1 fruit fly cellular context compared by ENCODE assay signal in the genomic region with DNA sequence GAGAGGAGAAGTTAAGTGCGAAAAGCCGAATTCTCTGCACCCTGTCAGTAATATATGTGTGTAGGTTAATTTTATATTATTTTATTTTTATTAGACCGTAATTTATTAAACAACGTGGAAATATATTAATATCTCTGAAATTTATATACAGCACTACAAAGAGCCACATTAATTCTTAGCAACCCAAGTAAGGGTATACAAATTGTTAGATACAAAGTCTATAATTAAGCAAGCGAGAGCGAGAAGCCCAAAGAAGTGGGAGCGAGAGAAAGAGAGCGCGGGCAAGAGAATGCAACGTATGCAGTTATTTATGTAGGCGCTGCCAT.
TF ChIP-seq lines count a peak whose summit lies in the region.

No protein-coding gene starts in this region.

TF ChIP-seq in whole organism, embryonic, 481 proteins besides CTCF, POLR2A, EP300 and RAD21 (continued from another document and continues in another):
- peak; percentile 92 for TF ChIP-seq CG1024 (GFP tag; IDR thresholded peaks at IDR 0.05; lab: Robert Waterston, UW)
- peak; percentile 91 for TF ChIP-seq CG10654 (GFP tag; optimal IDR thresholded peaks at IDR 0.05; lab: Kevin White, UChicago)
- TF ChIP-seq D (optimal IDR thresholded peaks at IDR 0.05; lab: Kevin White, UChicago), result no peak
- peak; percentile 95 for TF ChIP-seq D (GFP tag; optimal IDR thresholded peaks at IDR 0.05; lab: Kevin White, UChicago)
- TF ChIP-seq CG2202 (tag; optimal IDR thresholded peaks at IDR 0.05; lab: Kevin White, UChicago), result peak; percentile 96
- peak; percentile 81 for TF ChIP-seq HHEX (GFP tag; optimal IDR thresholded peaks at IDR 0.05; lab: Kevin White, UChicago)
- no peak for TF ChIP-seq pb (GFP tag; optimal IDR thresholded peaks at IDR 0.05; lab: Kevin White, UChicago)
- TF ChIP-seq NFAT (GFP tag; IDR thresholded peaks at IDR 0.05; lab: Robert Waterston, UW), result peak; percentile 42; the same call in 1 of the 2 replicates
- peak; percentile 69; the same call in 2 of the 3 replicates for TF ChIP-seq jigr1 (GFP tag; IDR thresholded peaks at IDR 0.05; lab: Robert Waterston, UW)
- TF ChIP-seq Asciz (GFP tag; optimal IDR thresholded peaks at IDR 0.05; lab: Kevin White, UChicago), result peak; percentile 92
- peak in 1 of 3 experiments; percentile 93 for TF ChIP-seq Stat92E (GFP tag; optimal IDR thresholded peaks at IDR 0.05; lab: Kevin White, UChicago)
- TF ChIP-seq hbn (GFP tag; IDR thresholded peaks at IDR 0.05; lab: Robert Waterston, UW; ENCODE audit: partially characterized antibody), result no peak
- peak; percentile 86 for TF ChIP-seq seq (GFP tag; IDR thresholded peaks at IDR 0.05; lab: Robert Waterston, UW)
- no peak for TF ChIP-seq CG2129 (GFP tag; IDR thresholded peaks at IDR 0.05; lab: Robert Waterston, UW; ENCODE audit: partially characterized antibody)
- peak; percentile 71 for TF ChIP-seq CG11723 (GFP tag; optimal IDR thresholded peaks at IDR 0.05; lab: Kevin White, UChicago)
- TF ChIP-seq CG3281 (GFP tag; optimal IDR thresholded peaks at IDR 0.05; lab: Kevin White, UChicago), result peak; percentile 72
- TF ChIP-seq danr (GFP tag; IDR thresholded peaks at IDR 0.05; lab: Robert Waterston, UW), result peak; percentile 81
- TF ChIP-seq CG4404 (GFP tag; IDR thresholded peaks at IDR 0.05; lab: Robert Waterston, UW), result peak; percentile 94
- TF ChIP-seq Meics (GFP tag; optimal IDR thresholded peaks at IDR 0.05; lab: Kevin White, UChicago), result peak; percentile 68
- peak; percentile 93 for TF ChIP-seq CG14667 (GFP tag; IDR thresholded peaks at IDR 0.05; lab: Robert Waterston, UW)
- peak; percentile 79 for TF ChIP-seq lilli (GFP tag; optimal IDR thresholded peaks at IDR 0.05; lab: Kevin White, UChicago)
- peak; percentile 80 for TF ChIP-seq CG7271 (tag; optimal IDR thresholded peaks at IDR 0.05; lab: Kevin White, UChicago)
- TF ChIP-seq CrebB (tag; optimal IDR thresholded peaks at IDR 0.05; lab: Kevin White, UChicago), result peak; percentile 78
- peak; percentile 90 for TF ChIP-seq CG12299 (tag; optimal IDR thresholded peaks at IDR 0.05; lab: Kevin White, UChicago)
- TF ChIP-seq CG18764 (GFP tag; optimal IDR thresholded peaks at IDR 0.05; lab: Kevin White, UChicago), result peak; percentile 86
- TF ChIP-seq Neu2 (GFP tag; optimal IDR thresholded peaks at IDR 0.05; lab: Kevin White, UChicago; ENCODE audit: borderline replicate concordance), result no peak
- peak; percentile 88 for TF ChIP-seq CG12219 (GFP tag; optimal IDR thresholded peaks at IDR 0.05; lab: Kevin White, UChicago)
- peak; percentile 38 for TF ChIP-seq Antp (GFP tag; optimal IDR thresholded peaks at IDR 0.05; lab: Kevin White, UChicago)
- peak; percentile 19 for TF ChIP-seq Atf3 (GFP tag; optimal IDR thresholded peaks at IDR 0.05; lab: Kevin White, UChicago)
- TF ChIP-seq CG4282 (GFP tag; optimal IDR thresholded peaks at IDR 0.05; lab: Kevin White, UChicago), result no peak
- peak; percentile 85 for TF ChIP-seq ewg (GFP tag; optimal IDR thresholded peaks at IDR 0.05; lab: Kevin White, UChicago)
- TF ChIP-seq Ravus (GFP tag; IDR thresholded peaks at IDR 0.05; lab: Robert Waterston, UW), result peak; percentile 56
- peak; percentile 95 for TF ChIP-seq H15 (GFP tag; IDR thresholded peaks at IDR 0.05; lab: Robert Waterston, UW)
- no peak for TF ChIP-seq CG14965 (GFP tag; optimal IDR thresholded peaks at IDR 0.05; lab: Kevin White, UChicago; ENCODE audit: borderline replicate concordance)
- TF ChIP-seq trem (tag; optimal IDR thresholded peaks at IDR 0.05; lab: Kevin White, UChicago), result peak; percentile 96
- TF ChIP-seq mam (GFP tag; optimal IDR thresholded peaks at IDR 0.05; lab: Kevin White, UChicago), result peak; percentile 36
- TF ChIP-seq kni (GFP tag; optimal IDR thresholded peaks at IDR 0.05; lab: Kevin White, UChicago), result no peak
- peak; percentile 99 for TF ChIP-seq CG10979 (tag; optimal IDR thresholded peaks at IDR 0.05; lab: Kevin White, UChicago)
- peak; percentile 35 for TF ChIP-seq CG9609 (GFP tag; optimal IDR thresholded peaks at IDR 0.05; lab: Kevin White, UChicago)
- no peak for TF ChIP-seq pfk (GFP tag; optimal IDR thresholded peaks at IDR 0.05; lab: Kevin White, UChicago)
- no peak for TF ChIP-seq CkIIα-i1 (GFP tag; IDR thresholded peaks at IDR 0.05; lab: Robert Waterston, UW)
- no peak for TF ChIP-seq ham (GFP tag; IDR thresholded peaks at IDR 0.05; lab: Robert Waterston, UW)
- peak; percentile 99 for TF ChIP-seq dmrt11E (tag; optimal IDR thresholded peaks at IDR 0.05; lab: Kevin White, UChicago)
- TF ChIP-seq CG4424 (GFP tag; optimal IDR thresholded peaks at IDR 0.05; lab: Kevin White, UChicago), result peak; percentile 93
- TF ChIP-seq cg (GFP tag; optimal IDR thresholded peaks at IDR 0.05; lab: Kevin White, UChicago), result no peak
- TF ChIP-seq CG8388 (GFP tag; optimal IDR thresholded peaks at IDR 0.05; lab: Kevin White, UChicago), result peak; percentile 97
- TF ChIP-seq sim (GFP tag; IDR thresholded peaks at IDR 0.05; lab: Robert Waterston, UW), result peak; percentile 89
- TF ChIP-seq CG9215 (GFP tag; IDR thresholded peaks at IDR 0.05; lab: Robert Waterston, UW), result peak; percentile 78
- no peak for TF ChIP-seq pan (optimal IDR thresholded peaks at IDR 0.05; lab: Kevin White, UChicago)
- TF ChIP-seq pan (GFP tag; optimal IDR thresholded peaks at IDR 0.05 in 1 of 2, IDR thresholded peaks at IDR 0.05 in 1 of 2), result peak in 1 of 2 experiments; percentile 90
- TF ChIP-seq Scr (GFP tag; IDR thresholded peaks at IDR 0.05; lab: Robert Waterston, UW; ENCODE audit: partially characterized antibody), result no peak
- TF ChIP-seq hb (GFP tag; IDR thresholded peaks at IDR 0.05; lab: Robert Waterston, UW; ENCODE audit: partially characterized antibody), result no peak
- TF ChIP-seq CG4360 (GFP tag; IDR thresholded peaks at IDR 0.05; lab: Robert Waterston, UW), result no peak
- no peak for TF ChIP-seq cad (GFP tag; optimal IDR thresholded peaks at IDR 0.05; lab: Kevin White, UChicago)
- peak; percentile 54 for TF ChIP-seq crol (GFP tag; IDR thresholded peaks at IDR 0.05; lab: Robert Waterston, UW)
- TF ChIP-seq CG18011 (GFP tag; optimal IDR thresholded peaks at IDR 0.05; lab: Kevin White, UChicago), result peak; percentile 40
- no peak for TF ChIP-seq gfzf (GFP tag; optimal IDR thresholded peaks at IDR 0.05; lab: Kevin White, UChicago)
- peak; percentile 50 for TF ChIP-seq CG10274 (GFP tag; optimal IDR thresholded peaks at IDR 0.05; lab: Kevin White, UChicago)
- no peak for TF ChIP-seq CG16779 (GFP tag; IDR thresholded peaks at IDR 0.05; lab: Robert Waterston, UW)
- no peak for TF ChIP-seq bigmax (GFP tag; optimal IDR thresholded peaks at IDR 0.05; lab: Kevin White, UChicago)
- peak; percentile 78 for TF ChIP-seq fd64A (GFP tag; optimal IDR thresholded peaks at IDR 0.05; lab: Kevin White, UChicago)
- TF ChIP-seq CG43689 (GFP tag; IDR thresholded peaks at IDR 0.05; lab: Robert Waterston, UW), result 0 out of 2 replicates have a peak, but pooled peaks have one; percentile 41
- peak; percentile 93 for TF ChIP-seq stc (GFP tag; IDR thresholded peaks at IDR 0.05; lab: Robert Waterston, UW)
- peak; percentile 51; the same call in 1 of the 2 replicates for TF ChIP-seq rib (GFP tag; IDR thresholded peaks at IDR 0.05; lab: Robert Waterston, UW)
- peak; percentile 73 for TF ChIP-seq Usf (GFP tag; optimal IDR thresholded peaks at IDR 0.05; lab: Kevin White, UChicago)
- peak; percentile 90 for TF ChIP-seq ase (GFP tag; IDR thresholded peaks at IDR 0.05; lab: Robert Waterston, UW)
- TF ChIP-seq Tbp (GFP tag; optimal IDR thresholded peaks at IDR 0.05; lab: Kevin White, UChicago), result no peak
- peak; percentile 65 for TF ChIP-seq sd (tag; optimal IDR thresholded peaks at IDR 0.05; lab: Kevin White, UChicago)
- peak; percentile 98 for TF ChIP-seq CG17829 (tag; optimal IDR thresholded peaks at IDR 0.05; lab: Kevin White, UChicago)
- TF ChIP-seq Blimp-1 (GFP tag; optimal IDR thresholded peaks at IDR 0.05; lab: Kevin White, UChicago), result peak; percentile 98
- TF ChIP-seq TFAM (GFP tag; optimal IDR thresholded peaks at IDR 0.05; lab: Kevin White, UChicago), result peak; percentile 76
- TF ChIP-seq ash1 (GFP tag; optimal IDR thresholded peaks at IDR 0.05; lab: Kevin White, UChicago), result no peak
- TF ChIP-seq CG17912 (GFP tag; optimal IDR thresholded peaks at IDR 0.05; lab: Kevin White, UChicago), result no peak
- TF ChIP-seq CG15601 (tag; optimal IDR thresholded peaks at IDR 0.05; lab: Kevin White, UChicago), result peak; percentile 96
- peak; percentile 17 for TF ChIP-seq dm (GFP tag; optimal IDR thresholded peaks at IDR 0.05; lab: Kevin White, UChicago)
- peak; percentile 85 for TF ChIP-seq Ada2b (GFP tag; IDR thresholded peaks at IDR 0.05; lab: Robert Waterston, UW)
- TF ChIP-seq unc-4 (GFP tag; IDR thresholded peaks at IDR 0.05; lab: Robert Waterston, UW; ENCODE audit: partially characterized antibody), result no peak
- TF ChIP-seq CG5245 (GFP tag; optimal IDR thresholded peaks at IDR 0.05; lab: Kevin White, UChicago), result peak; percentile 88
- TF ChIP-seq Dll (GFP tag; IDR thresholded peaks at IDR 0.05; lab: Robert Waterston, UW; ENCODE audit: partially characterized antibody), result no peak
- no peak for TF ChIP-seq CG13287 (GFP tag; IDR thresholded peaks at IDR 0.05; lab: Robert Waterston, UW; ENCODE audit: partially characterized antibody)
- TF ChIP-seq lab (GFP tag; optimal IDR thresholded peaks at IDR 0.05; lab: Kevin White, UChicago), result peak; percentile 90
- TF ChIP-seq CG1832 (GFP tag; optimal IDR thresholded peaks at IDR 0.05; lab: Kevin White, UChicago), result no peak
- peak; percentile 94 for TF ChIP-seq ttk (GFP tag; IDR thresholded peaks at IDR 0.05; lab: Robert Waterston, UW)
- TF ChIP-seq CG6683 (GFP tag; optimal IDR thresholded peaks at IDR 0.05; lab: Kevin White, UChicago), result peak; percentile 63
- peak; percentile 91 for TF ChIP-seq onecut (GFP tag; IDR thresholded peaks at IDR 0.05; lab: Robert Waterston, UW)
- no peak for TF ChIP-seq Lpt (GFP tag; optimal IDR thresholded peaks at IDR 0.05; lab: Kevin White, UChicago)
- peak; percentile 94 for TF ChIP-seq H2.0 (GFP tag; IDR thresholded peaks at IDR 0.05; lab: Robert Waterston, UW)
- no peak for TF ChIP-seq p53 (GFP tag; optimal IDR thresholded peaks at IDR 0.05; lab: Kevin White, UChicago)
- TF ChIP-seq CG5180 (GFP tag; optimal IDR thresholded peaks at IDR 0.05; lab: Kevin White, UChicago), result peak; percentile 74
- TF ChIP-seq CG10267 (tag; optimal IDR thresholded peaks at IDR 0.05; lab: Kevin White, UChicago), result peak; percentile 94
- no peak for TF ChIP-seq yki (optimal IDR thresholded peaks at IDR 0.05; lab: Kevin White, UChicago)
- no peak for TF ChIP-seq Ets65A (GFP tag; lab: Kevin White, UChicago)
- TF ChIP-seq CG13775 (GFP tag; optimal IDR thresholded peaks at IDR 0.05; lab: Kevin White, UChicago), result peak; percentile 88
- peak; percentile 74 for TF ChIP-seq Med (GFP tag; lab: Kevin White, UChicago)
- peak; percentile 69 for TF ChIP-seq tup (GFP tag; optimal IDR thresholded peaks at IDR 0.05; lab: Kevin White, UChicago)
- peak; percentile 96 for TF ChIP-seq sens (GFP tag; lab: Kevin White, UChicago)
- TF ChIP-seq Hr39 (optimal IDR thresholded peaks at IDR 0.05; lab: Kevin White, UChicago), result no peak
- no peak for TF ChIP-seq pita (GFP tag; optimal IDR thresholded peaks at IDR 0.05; lab: Kevin White, UChicago)
- TF ChIP-seq twi (tag; optimal IDR thresholded peaks at IDR 0.05; lab: Kevin White, UChicago), result peak; percentile 86
- peak; percentile 94 for TF ChIP-seq CG16815 (GFP tag; optimal IDR thresholded peaks at IDR 0.05; lab: Kevin White, UChicago)
- TF ChIP-seq CG15011 (GFP tag; optimal IDR thresholded peaks at IDR 0.05; lab: Kevin White, UChicago), result peak; percentile 77
- TF ChIP-seq CG11696 (GFP tag; IDR thresholded peaks at IDR 0.05; lab: Robert Waterston, UW), result peak; percentile 80
- peak; percentile 88 for TF ChIP-seq CG3726 (GFP tag; IDR thresholded peaks at IDR 0.05; lab: Robert Waterston, UW)
- TF ChIP-seq CG14014 (GFP tag; IDR thresholded peaks at IDR 0.05; lab: Robert Waterston, UW), result peak; percentile 90
- TF ChIP-seq CG17802 (tag; optimal IDR thresholded peaks at IDR 0.05; lab: Kevin White, UChicago), result peak; percentile 82
- peak; percentile 46; the same call in 2 of the 3 replicates for TF ChIP-seq sr (GFP tag; IDR thresholded peaks at IDR 0.05; lab: Robert Waterston, UW)
- TF ChIP-seq Dfd (GFP tag; optimal IDR thresholded peaks at IDR 0.05; lab: Kevin White, UChicago), result no peak
- peak; percentile 72 for TF ChIP-seq YL-1 (GFP tag; optimal IDR thresholded peaks at IDR 0.05; lab: Kevin White, UChicago)
- no peak for TF ChIP-seq CG34376 (GFP tag; optimal IDR thresholded peaks at IDR 0.05; lab: Kevin White, UChicago)
- TF ChIP-seq CG31441 (GFP tag; IDR thresholded peaks at IDR 0.05; lab: Robert Waterston, UW), result peak; percentile 91
- no peak for TF ChIP-seq shn (GFP tag; optimal IDR thresholded peaks at IDR 0.05; lab: Kevin White, UChicago)
- no peak for TF ChIP-seq Dp (GFP tag; optimal IDR thresholded peaks at IDR 0.05; lab: Kevin White, UChicago)
- TF ChIP-seq CG2199 (GFP tag; IDR thresholded peaks at IDR 0.05; lab: Robert Waterston, UW), result peak; percentile 47; the same call in 1 of the 3 replicates
- peak; percentile 91 for TF ChIP-seq grau (tag; optimal IDR thresholded peaks at IDR 0.05; lab: Kevin White, UChicago)
- no peak for TF ChIP-seq Hand (GFP tag; optimal IDR thresholded peaks at IDR 0.05; lab: Kevin White, UChicago)
- no peak for TF ChIP-seq vfl (GFP tag; optimal IDR thresholded peaks at IDR 0.05; lab: Kevin White, UChicago)
- peak; percentile 92 to 99 for TF ChIP-seq bsh (GFP tag; optimal IDR thresholded peaks at IDR 0.05; lab: Kevin White, UChicago)
- peak; percentile 8 for TF ChIP-seq NK7.1 (GFP tag; optimal IDR thresholded peaks at IDR 0.05; lab: Kevin White, UChicago)
- peak; percentile 71 for TF ChIP-seq Jarid2 (GFP tag; optimal IDR thresholded peaks at IDR 0.05; lab: Kevin White, UChicago)
- no peak for TF ChIP-seq hth (optimal IDR thresholded peaks at IDR 0.05; lab: Kevin White, UChicago)
- peak; percentile 22 for TF ChIP-seq sug (tag; optimal IDR thresholded peaks at IDR 0.05; lab: Kevin White, UChicago)
- peak; percentile 97 for TF ChIP-seq fd96Cb (tag; optimal IDR thresholded peaks at IDR 0.05; lab: Kevin White, UChicago)
- peak in 1 of 2 experiments; percentile 58 for TF ChIP-seq tll (GFP tag; optimal IDR thresholded peaks at IDR 0.05; lab: Kevin White, UChicago)
- peak; percentile 70 for TF ChIP-seq z (GFP tag; IDR thresholded peaks at IDR 0.05; lab: Robert Waterston, UW)
- peak; percentile 96; the same call in 1 of the 2 replicates for TF ChIP-seq chm (GFP tag; IDR thresholded peaks at IDR 0.05; lab: Robert Waterston, UW)
- TF ChIP-seq gcm2 (GFP tag; optimal IDR thresholded peaks at IDR 0.05; lab: Kevin White, UChicago), result no peak
- peak; percentile 84 for TF ChIP-seq CG12942 (GFP tag; optimal IDR thresholded peaks at IDR 0.05; lab: Kevin White, UChicago)
- TF ChIP-seq CG6254 (GFP tag; optimal IDR thresholded peaks at IDR 0.05; lab: Kevin White, UChicago), result peak; percentile 91
